Fruit fly (Drosophila melanogaster) whole organism, embryonic: ENCODE measurements around the gene twe.

ENCODE experiments used
- CG10147 ChIP-seq: fragments of 200-800 bp; sonication (Bioruptor generic); optimal IDR thresholded peaks from 2 replicates; lab custom pipeline; 2019; ENCODE audit warnings: missing biosample characterization, mild to moderate bottlenecking, missing genetic modification characterization, moderate library complexity
- CG1024 ChIP-seq: fragments of 200-800 bp; sonication (Bioruptor generic); IDR thresholded peaks from 2 replicates; pipeline ENCODE4 v1.3.6; 2022; ENCODE audit warnings: missing biosample characterization, missing genetic modification characterization
- CG10565 ChIP-seq: fragments of 200-800 bp; sonication (Bioruptor generic); optimal IDR thresholded peaks from 3 replicates; lab custom pipeline; 2016; ENCODE audit warnings: missing biosample characterization, mild to moderate bottlenecking, missing genetic modification characterization
- CG11696 ChIP-seq: fragments of 200-800 bp; sonication (Bioruptor generic); IDR thresholded peaks from 2 replicates; pipeline ENCODE4 v1.3.6; 2022; ENCODE audit warnings: missing biosample characterization, missing genetic modification characterization
- CG16815 ChIP-seq: fragments of 200-800 bp; sonication (Bioruptor generic); optimal IDR thresholded peaks from 3 replicates; lab custom pipeline; 2017; ENCODE audit warnings: missing biosample characterization, mild to moderate bottlenecking, missing genetic modification characterization
- CG17328 ChIP-seq: fragments of 200-800 bp; sonication (Bioruptor generic); IDR thresholded peaks from 2 replicates; pipeline ENCODE4 v1.3.6; 2022; ENCODE audit warnings: missing biosample characterization, missing genetic modification characterization
- CG17359 ChIP-seq: fragments of 200-800 bp; sonication (Bioruptor generic); optimal IDR thresholded peaks from 3 replicates; lab custom pipeline; 2018; ENCODE audit warnings: missing biosample characterization, mild to moderate bottlenecking, missing genetic modification characterization, moderate library complexity
- CG17829 ChIP-seq: fragments of 200-800 bp; optimal IDR thresholded peaks from 2 replicates; lab custom pipeline; 2019; ENCODE audit warnings: missing biosample characterization, mild to moderate bottlenecking, missing genetic modification characterization, moderate library complexity
- CG2116 ChIP-seq: fragments of 200-800 bp; sonication (Bioruptor generic); optimal IDR thresholded peaks from 3 replicates; lab custom pipeline; 2018; ENCODE audit warnings: missing biosample characterization, mild to moderate bottlenecking, missing genetic modification characterization
- CG2129 ChIP-seq: fragments of 200-800 bp; sonication (Bioruptor generic); IDR thresholded peaks from 2 replicates; pipeline ENCODE4 v1.3.6; 2022; ENCODE audit warnings: missing biosample characterization, missing genetic modification characterization; ENCODE audit not compliant: partially characterized antibody
- CG2199 ChIP-seq: fragments of 200-800 bp; sonication (Bioruptor generic); IDR thresholded peaks from 3 replicates; pipeline ENCODE4 v1.3.6; 2022; ENCODE audit warnings: missing biosample characterization, missing genetic modification characterization
- CG2889 ChIP-seq: fragments of 200-800 bp; sonication (Bioruptor generic); IDR thresholded peaks from 3 replicates; pipeline ENCODE4 v1.3.6; 2022; ENCODE audit warnings: missing biosample characterization, missing genetic modification characterization
- CG33557 ChIP-seq: fragments of 200-800 bp; sonication (Bioruptor generic); optimal IDR thresholded peaks from 2 replicates; lab custom pipeline; 2019; ENCODE audit warnings: missing biosample characterization, mild to moderate bottlenecking, missing genetic modification characterization, moderate library complexity
- CG6175 ChIP-seq: fragments of 200-800 bp; sonication (Bioruptor generic); IDR thresholded peaks from 3 replicates; pipeline ENCODE4 v1.3.6; 2022; ENCODE audit warnings: missing biosample characterization, missing genetic modification characterization
- CG7556 ChIP-seq: fragments of 200-800 bp; sonication (Bioruptor generic); optimal IDR thresholded peaks from 2 replicates; lab custom pipeline; 2017; ENCODE audit warnings: missing biosample characterization, mild to moderate bottlenecking, missing genetic modification characterization
- CG8290 ChIP-seq, 3 experiments: fragments of 200-800 bp; sonication (Bioruptor generic); optimal IDR thresholded peaks; 2 replicates each; lab custom pipeline; 2016 to 2019; ENCODE audit warnings: missing biosample characterization in 3 of 3, missing genetic modification characterization in 3 of 3, mild to moderate bottlenecking in 2 of 3, moderate library complexity in 1 of 3
- CG9215 ChIP-seq: fragments of 200-800 bp; sonication (Bioruptor generic); IDR thresholded peaks from 2 replicates; pipeline ENCODE4 v1.3.6; 2022; ENCODE audit warnings: missing biosample characterization, missing genetic modification characterization
- CG9609 ChIP-seq: fragments of 200-800 bp; sonication (Bioruptor generic); optimal IDR thresholded peaks from 3 replicates; lab custom pipeline; 2016; ENCODE audit warnings: missing biosample characterization, missing genetic modification characterization
- Gug ChIP-seq: fragments of 200-800 bp; sonication (Bioruptor generic); IDR thresholded peaks from 4 replicates; pipeline ENCODE4 v1.3.6; 2022; ENCODE audit warnings: missing biosample characterization, missing genetic modification characterization
- HHEX ChIP-seq: fragments of 200-800 bp; sonication (Bioruptor generic); optimal IDR thresholded peaks from 3 replicates; lab custom pipeline; 2017; ENCODE audit warnings: missing biosample characterization, mild to moderate bottlenecking, missing genetic modification characterization, missing genetic modification reagents
- Hr39 ChIP-seq: fragments of >200 bp; optimal IDR thresholded peaks from 2 replicates; lab custom pipeline; 2017
- Hr78 ChIP-seq, 2 experiments: fragments of 200-800 bp in 1 of 2; fragments of >200 bp in 1 of 2; sonication (Bioruptor generic) in 1 of 2; optimal IDR thresholded peaks; 2 replicates each; lab custom pipeline; 2017 to 2019; ENCODE audit warnings: missing biosample characterization in 2 of 2, missing genetic modification characterization in 2 of 2, mild to moderate bottlenecking in 1 of 2, moderate library complexity in 1 of 2
- Lhr ChIP-seq: fragments of 200-800 bp; sonication (Bioruptor generic); optimal IDR thresholded peaks from 3 replicates; lab custom pipeline; 2017; ENCODE audit warnings: mild to moderate bottlenecking, missing biosample characterization, missing genetic modification reagents, missing genetic modification characterization
- Oaz ChIP-seq: fragments of 200-800 bp; sonication (Bioruptor generic); IDR thresholded peaks from 2 replicates; pipeline ENCODE4 v1.3.6; 2022; ENCODE audit warnings: missing biosample characterization, missing genetic modification characterization
- Pdp1 ChIP-seq, 2 experiments: fragments of 200-800 bp; sonication (Bioruptor generic); optimal IDR thresholded peaks; 3 replicates each; lab custom pipeline; 2016; ENCODE audit warnings: missing biosample characterization in 2 of 2, missing genetic modification characterization in 2 of 2, mild to moderate bottlenecking in 1 of 2, moderate library complexity in 1 of 2
- Poxn ChIP-seq: fragments of 200-800 bp; sonication (Bioruptor generic); IDR thresholded peaks from 2 replicates; pipeline ENCODE4 v1.3.6; 2022; ENCODE audit warnings: missing biosample characterization, missing genetic modification characterization
- Sox102F ChIP-seq: fragments of 200-800 bp; sonication (Bioruptor generic); optimal IDR thresholded peaks from 2 replicates; lab custom pipeline; 2018; ENCODE audit warnings: missing biosample characterization, mild to moderate bottlenecking, missing genetic modification characterization, moderate library complexity
- ab ChIP-seq: fragments of 200-800 bp; sonication (Bioruptor generic); optimal IDR thresholded peaks from 2 replicates; lab custom pipeline; 2016; ENCODE audit warnings: missing biosample characterization, missing genetic modification characterization
- al ChIP-seq: fragments of 200-800 bp; sonication (Bioruptor generic); IDR thresholded peaks from 2 replicates; pipeline ENCODE4 v1.3.6; 2022; ENCODE audit warnings: missing biosample characterization, missing genetic modification characterization
- ara ChIP-seq: fragments of 200-800 bp; sonication (Bioruptor generic); IDR thresholded peaks from 2 replicates; pipeline ENCODE4 v1.3.6; 2022; ENCODE audit warnings: missing biosample characterization, missing genetic modification characterization
- ash1 ChIP-seq: fragments of 200-800 bp; sonication (Bioruptor generic); optimal IDR thresholded peaks from 2 replicates; lab custom pipeline; 2018; ENCODE audit warnings: missing biosample characterization, mild to moderate bottlenecking, missing genetic modification characterization
- az2 ChIP-seq: fragments of 200-800 bp; sonication (Bioruptor generic); optimal IDR thresholded peaks from 3 replicates; lab custom pipeline; 2016; ENCODE audit warnings: missing biosample characterization, missing genetic modification characterization
- bcd ChIP-seq: fragments of 200-800 bp; sonication (Bioruptor generic); optimal IDR thresholded peaks from 2 replicates; lab custom pipeline; 2017; ENCODE audit warnings: missing biosample characterization, mild to moderate bottlenecking, missing genetic modification characterization
- dpn ChIP-seq, 2 experiments: fragments of 200-800 bp; sonication (Bioruptor generic); optimal IDR thresholded peaks; 3 replicates each; lab custom pipeline; 2016; ENCODE audit warnings: missing biosample characterization in 2 of 2, missing genetic modification characterization in 2 of 2
- fu2 ChIP-seq: fragments of 200-800 bp; sonication (Bioruptor generic); optimal IDR thresholded peaks from 2 replicates; lab custom pipeline; 2016; ENCODE audit warnings: missing biosample characterization, missing genetic modification characterization
- gem ChIP-seq: fragments of 200-800 bp; sonication (Bioruptor generic); optimal IDR thresholded peaks from 2 replicates; lab custom pipeline; 2019; ENCODE audit warnings: missing biosample characterization, mild to moderate bottlenecking, missing genetic modification characterization, moderate library complexity
- ham ChIP-seq: fragments of 200-800 bp; sonication (Bioruptor generic); IDR thresholded peaks from 2 replicates; pipeline ENCODE4 v1.3.6; 2022; ENCODE audit warnings: missing biosample characterization, missing genetic modification characterization
- jigr1 ChIP-seq: fragments of 200-800 bp; sonication (Bioruptor generic); IDR thresholded peaks from 3 replicates; pipeline ENCODE4 v1.3.6; 2022; ENCODE audit warnings: missing biosample characterization, missing genetic modification characterization
- kay ChIP-seq: fragments of 200-800 bp; sonication (Bioruptor generic); optimal IDR thresholded peaks from 2 replicates; lab custom pipeline; 2016; ENCODE audit warnings: missing biosample characterization, missing genetic modification characterization
- mld ChIP-seq: fragments of 200-800 bp; sonication (Bioruptor generic); IDR thresholded peaks from 3 replicates; pipeline ENCODE4 v1.3.6; 2022; ENCODE audit warnings: missing biosample characterization, missing genetic modification characterization; ENCODE audit not compliant: partially characterized antibody
- pan ChIP-seq, 4 experiments: fragments of >200 bp in 3 of 4; fragments of 200-800 bp in 1 of 4; sonication (Bioruptor generic) in 1 of 4; optimal IDR thresholded peaks in 3 of 4; IDR thresholded peaks in 1 of 4; 2 replicates each; pipeline versions ENCODE4 v1.3.6 to Lab custom; 2017 to 2022; ENCODE audit warnings: missing biosample characterization in 2 of 4, missing genetic modification characterization in 2 of 4, mixed read lengths in 1 of 4
- phol ChIP-seq: fragments of 200-800 bp; sonication (Bioruptor generic); optimal IDR thresholded peaks from 3 replicates; lab custom pipeline; 2018; ENCODE audit warnings: missing biosample characterization, mild to moderate bottlenecking, missing genetic modification characterization, moderate library complexity
- seq ChIP-seq: fragments of 200-800 bp; sonication (Bioruptor generic); IDR thresholded peaks from 2 replicates; pipeline ENCODE4 v1.3.6; 2022; ENCODE audit warnings: missing biosample characterization, missing genetic modification characterization
- sisA ChIP-seq: fragments of 200-800 bp; sonication (Bioruptor generic); IDR thresholded peaks from 2 replicates; pipeline ENCODE4 v1.3.6; 2022; ENCODE audit warnings: missing biosample characterization, missing genetic modification characterization
- sob ChIP-seq: fragments of 200-800 bp; sonication (Bioruptor generic); IDR thresholded peaks from 2 replicates; pipeline ENCODE4 v1.3.6; 2022; ENCODE audit warnings: missing biosample characterization, missing genetic modification characterization
- sug ChIP-seq: fragments of 200-800 bp; optimal IDR thresholded peaks from 2 replicates; lab custom pipeline; 2019; ENCODE audit warnings: missing biosample characterization, mild to moderate bottlenecking, missing genetic modification characterization, moderate library complexity
- trh ChIP-seq: fragments of 200-800 bp; sonication (Bioruptor generic); optimal IDR thresholded peaks from 2 replicates; lab custom pipeline; 2016; ENCODE audit warnings: missing biosample characterization, missing genetic modification characterization

The twe gene

dm6 chr2L:16299466-16300311 is 38.0 kb upstream of the twe start, which contains the start of the genes heix and CG17328 (continued):
- TF ChIP-seq CG10565 (GFP tag; lab: Kevin White, UChicago) (no peak), ash1 (no peak), CG17328 (GFP tag; lab: Robert Waterston, UW) (peak; percentile 85), CG2889 (GFP tag; lab: Robert Waterston, UW) (no peak), sisA (GFP tag; lab: Robert Waterston, UW) (peak; percentile 80), Hr78 (GFP tag; optimal IDR thresholded peaks at IDR 0.05; lab: Kevin White, UChicago) (no peak), ab (GFP tag; lab: Kevin White, UChicago) (peak; percentile 32), Oaz (GFP tag; lab: Robert Waterston, UW) (peak; percentile 17; the same call in 1 of the 2 replicates), CG7556 (GFP tag; lab: Kevin White, UChicago) (peak; percentile 72), CG16815 (peak; percentile 67), CG9215 (GFP tag; lab: Robert Waterston, UW) (peak; percentile 72), CG2129 (GFP tag; lab: Robert Waterston, UW) (no peak), fu2 (GFP tag; lab: Kevin White, UChicago) (peak; percentile 45), Poxn (GFP tag; lab: Robert Waterston, UW) (peak; percentile 39; the same call in 1 of the 2 replicates), al (GFP tag; lab: Robert Waterston, UW) (peak; percentile 69), ham (GFP tag; lab: Robert Waterston, UW) (no peak; the same call in 1 of the 2 replicates), trh (GFP tag; lab: Kevin White, UChicago) (peak; percentile 25), CG2199 (GFP tag; lab: Robert Waterston, UW) (peak; percentile 55; the same call in 1 of the 3 replicates), CG2116 (peak; percentile 75), jigr1 (0 out of 3 replicates have a peak, but pooled peaks have one; percentile 38), az2 (GFP tag; lab: Kevin White, UChicago) (peak; percentile 78), sug (tag; lab: Kevin White, UChicago) (peak; percentile 66), gem (tag; lab: Kevin White, UChicago) (no peak), Hr39 (lab: Kevin White, UChicago) (no peak), Sox102F (GFP tag; lab: Kevin White, UChicago) (no peak), CG33557 (GFP tag; lab: Kevin White, UChicago) (peak; percentile 36), CG17359 (peak; percentile 63), dpn (GFP tag; optimal IDR thresholded peaks at IDR 0.05; lab: Kevin White, UChicago) (peak; percentile 70 to 72), CG17829 (tag; lab: Kevin White, UChicago) (peak; percentile 71), phol (tag; lab: Kevin White, UChicago) (peak; percentile 79), CG8290 (GFP tag; optimal IDR thresholded peaks at IDR 0.05; lab: Kevin White, UChicago) (peak; percentile 36), CG8290 (tag; optimal IDR thresholded peaks at IDR 0.05; lab: Kevin White, UChicago) (peak in 1 of 2 experiments; percentile 2), mld (no peak), pan (optimal IDR thresholded peaks at IDR 0.05; lab: Kevin White, UChicago) (no peak), pan (GFP tag; optimal IDR thresholded peaks at IDR 0.05 in 1 of 2, IDR thresholded peaks at IDR 0.05 in 1 of 2) (peak in 1 of 2 experiments; percentile 65), CG6175 (GFP tag; lab: Robert Waterston, UW) (no peak), CG1024 (peak; percentile 64; the same call in 1 of the 2 replicates), Gug (GFP tag; lab: Robert Waterston, UW) (peak; percentile 68; the same call in 2 of the 4 replicates), Lhr (no peak), kay (GFP tag; lab: Kevin White, UChicago) (peak; percentile 34), sob (GFP tag; lab: Robert Waterston, UW) (peak; percentile 68), bcd (peak; percentile 74), seq (GFP tag; lab: Robert Waterston, UW) (peak; percentile 28; the same call in 1 of the 2 replicates), CG9609 (GFP tag; lab: Kevin White, UChicago) (peak; percentile 53), Pdp1 (GFP tag; optimal IDR thresholded peaks at IDR 0.05; lab: Kevin White, UChicago) (peak; percentile 53 to 74), ara (GFP tag; lab: Robert Waterston, UW) (peak; percentile 48; the same call in 1 of the 2 replicates), CG10147 (no peak), CG11696 (GFP tag; lab: Robert Waterston, UW) (no peak; the same call in 1 of the 2 replicates), HHEX (GFP tag; lab: Kevin White, UChicago) (peak; percentile 41)
